Fruit fly (Drosophila melanogaster) whole organism, adult: Measurements from ENCODE around the gene SP1173.

ENCODE experiments used
- CG11617 ChIP-seq: fragments of 200-800 bp; sonication (Bioruptor generic); optimal IDR thresholded peaks from 2 replicates; lab custom pipeline; 2017; ENCODE audit warnings: mild to moderate bottlenecking, missing biosample characterization, missing genetic modification reagents, missing genetic modification characterization
- CG12768 ChIP-seq: fragments of 200-800 bp; sonication (Bioruptor generic); optimal IDR thresholded peaks from 2 replicates; lab custom pipeline; 2017; ENCODE audit warnings: missing biosample characterization, missing genetic modification characterization, mild to moderate bottlenecking, moderate library complexity, missing genetic modification reagents
- CG14711 ChIP-seq: fragments of 200-800 bp; sonication (Bioruptor generic); optimal IDR thresholded peaks from 2 replicates; lab custom pipeline; 2018; ENCODE audit warnings: missing biosample characterization, mild to moderate bottlenecking, missing genetic modification characterization, moderate library complexity
- CG1620 ChIP-seq: fragments of 200-800 bp; sonication (Bioruptor generic); optimal IDR thresholded peaks from 2 replicates; lab custom pipeline; 2016; ENCODE audit warnings: missing biosample characterization, missing genetic modification characterization
- CG33017 ChIP-seq: fragments of 200-800 bp; sonication (Bioruptor generic); optimal IDR thresholded peaks from 2 replicates; lab custom pipeline; 2018; ENCODE audit warnings: missing biosample characterization, mild to moderate bottlenecking, missing genetic modification characterization, moderate library complexity
- CG5204 ChIP-seq: fragments of 200-800 bp; sonication (Bioruptor generic); optimal IDR thresholded peaks from 2 replicates; lab custom pipeline; 2016; ENCODE audit warnings: missing biosample characterization, missing genetic modification characterization
- CG7045 ChIP-seq: fragments of 200-800 bp; sonication (Bioruptor generic); optimal IDR thresholded peaks from 2 replicates; lab custom pipeline; 2017; ENCODE audit warnings: missing biosample characterization, mild to moderate bottlenecking, missing genetic modification characterization
- CG7101 ChIP-seq: fragments of 200-800 bp; sonication (Bioruptor generic); optimal IDR thresholded peaks from 2 replicates; lab custom pipeline; 2018; ENCODE audit warnings: missing biosample characterization, mild to moderate bottlenecking, missing genetic modification characterization, moderate library complexity
- Clk ChIP-seq: fragments of 200-800 bp; sonication (Bioruptor generic); optimal IDR thresholded peaks from 2 replicates; lab custom pipeline; 2017; ENCODE audit warnings: missing biosample characterization, missing genetic modification characterization
- Crg-1 ChIP-seq: fragments of 200-800 bp; sonication (Bioruptor generic); optimal IDR thresholded peaks from 2 replicates; lab custom pipeline; 2016; ENCODE audit warnings: missing biosample characterization, missing genetic modification characterization
- Hr96 ChIP-seq: fragments of 200-800 bp; sonication (Bioruptor generic); optimal IDR thresholded peaks from 2 replicates; lab custom pipeline; 2016; ENCODE audit warnings: missing biosample characterization, missing genetic modification characterization
- Mnt ChIP-seq: fragments of 200-800 bp; sonication (Bioruptor generic); optimal IDR thresholded peaks from 2 replicates; lab custom pipeline; 2016; ENCODE audit warnings: missing biosample characterization, mild to moderate bottlenecking, missing genetic modification characterization
- bab1 ChIP-seq: fragments of 200-800 bp; sonication (Bioruptor generic); optimal IDR thresholded peaks from 3 replicates; lab custom pipeline; 2019; ENCODE audit warnings: missing biosample characterization, mild to moderate bottlenecking, missing genetic modification characterization, moderate library complexity
- cic ChIP-seq: fragments of 200-800 bp; sonication (Bioruptor generic); optimal IDR thresholded peaks from 2 replicates; lab custom pipeline; 2017; ENCODE audit warnings: missing biosample characterization, mild to moderate bottlenecking, missing genetic modification characterization, moderate library complexity
- cnc ChIP-seq, 2 experiments: fragments of >200 bp; optimal IDR thresholded peaks; 2 replicates each; lab custom pipeline; 2017
- kay ChIP-seq: fragments of 200-800 bp; sonication (Bioruptor generic); peaks from one replicate; lab custom pipeline; 2016; ENCODE audit warnings: missing biosample characterization, missing genetic modification characterization, borderline replicate concordance
- ovo ChIP-seq: fragments of 200-800 bp; sonication (Bioruptor generic); optimal IDR thresholded peaks from 2 replicates; lab custom pipeline; 2016; ENCODE audit warnings: missing biosample characterization, missing genetic modification characterization
- pad ChIP-seq: fragments of 200-800 bp; sonication (Bioruptor generic); optimal IDR thresholded peaks from 3 replicates; lab custom pipeline; 2017; ENCODE audit warnings: missing biosample characterization, missing genetic modification characterization, mild to moderate bottlenecking, moderate library complexity, missing genetic modification reagents
- tj ChIP-seq: fragments of 200-800 bp; sonication (Bioruptor generic); optimal IDR thresholded peaks from 3 replicates; lab custom pipeline; 2017; ENCODE audit warnings: missing biosample characterization, mild to moderate bottlenecking, missing genetic modification characterization, moderate library complexity
- toe ChIP-seq: fragments of 200-800 bp; sonication (Bioruptor generic); optimal IDR thresholded peaks from 2 replicates; lab custom pipeline; 2016; ENCODE audit warnings: missing biosample characterization, missing genetic modification characterization

SP1173 gene

dm6 chr3L:6704468-6705056 is 1.2 kb upstream of the SP1173 start, which contains the start of gene CG8519:
Gene CG8519, plus strand, starts transcription at chr3L:6704860.
- TF ChIP-seq cnc (optimal IDR thresholded peaks at IDR 0.05; lab: Kevin White, UChicago) (no peak), kay (GFP tag; lab: Kevin White, UChicago) (no peak), CG33017 (no peak), pad (GFP tag; lab: Kevin White, UChicago) (no peak), ovo (GFP tag; lab: Kevin White, UChicago) (no peak), Hr96 (GFP tag; lab: Kevin White, UChicago) (no peak), CG14711 (tag; lab: Kevin White, UChicago) (no peak), CG12768 (GFP tag; lab: Kevin White, UChicago) (no peak), CG7045 (GFP tag; lab: Kevin White, UChicago) (no peak), cic (GFP tag; lab: Kevin White, UChicago) (no peak)

DNA sequence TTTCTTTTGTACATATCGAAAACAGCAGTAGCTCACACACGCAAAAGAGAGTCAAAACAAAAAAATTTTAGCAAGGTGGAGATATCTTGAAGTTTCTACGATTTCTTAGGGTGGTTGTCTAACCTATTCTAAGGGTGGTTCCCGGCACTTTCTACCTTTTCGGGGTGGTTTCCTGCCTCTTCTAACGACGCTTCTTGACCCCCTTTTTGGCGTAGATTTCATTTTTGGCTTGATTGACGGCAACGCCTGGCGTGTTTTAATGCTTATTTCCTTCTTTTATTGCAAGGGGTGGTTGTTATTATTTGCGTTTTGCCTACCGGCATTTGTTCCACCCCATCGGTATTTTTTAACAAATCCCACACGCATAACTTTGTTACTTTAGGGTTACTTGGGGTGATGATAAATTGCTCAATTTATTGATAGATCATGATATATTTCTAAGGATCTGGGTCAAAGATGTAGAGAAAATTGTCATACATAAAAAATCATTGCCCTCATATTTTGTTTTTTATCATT is 2.3 kb downstream of the SP1173 start:
- TF ChIP-seq tj (GFP tag; lab: Kevin White, UChicago) (no peak), CG5204 (GFP tag; lab: Kevin White, UChicago) (no peak), bab1 (no peak), CG11617 (GFP tag; lab: Kevin White, UChicago) (no peak), cnc (optimal IDR thresholded peaks at IDR 0.05; lab: Kevin White, UChicago) (no peak), CG1620 (GFP tag; lab: Kevin White, UChicago) (no peak), Mnt (GFP tag; lab: Kevin White, UChicago) (no peak), kay (GFP tag; lab: Kevin White, UChicago) (no peak), cic (GFP tag; lab: Kevin White, UChicago) (no peak), ovo (GFP tag; lab: Kevin White, UChicago) (no peak), Hr96 (GFP tag; lab: Kevin White, UChicago) (no peak), CG14711 (tag; lab: Kevin White, UChicago) (no peak), CG7045 (GFP tag; lab: Kevin White, UChicago) (no peak), Crg-1 (GFP tag; lab: Kevin White, UChicago) (no peak)

dm6 chr3L:6697353-6697752 is 6.0 kb downstream of the SP1173 start:
- no peak for TF ChIP-seq Crg-1 (GFP tag; lab: Kevin White, UChicago)
- TF ChIP-seq pad (GFP tag; lab: Kevin White, UChicago): no peak
- no peak for TF ChIP-seq CG1620 (GFP tag; lab: Kevin White, UChicago)

DNA sequence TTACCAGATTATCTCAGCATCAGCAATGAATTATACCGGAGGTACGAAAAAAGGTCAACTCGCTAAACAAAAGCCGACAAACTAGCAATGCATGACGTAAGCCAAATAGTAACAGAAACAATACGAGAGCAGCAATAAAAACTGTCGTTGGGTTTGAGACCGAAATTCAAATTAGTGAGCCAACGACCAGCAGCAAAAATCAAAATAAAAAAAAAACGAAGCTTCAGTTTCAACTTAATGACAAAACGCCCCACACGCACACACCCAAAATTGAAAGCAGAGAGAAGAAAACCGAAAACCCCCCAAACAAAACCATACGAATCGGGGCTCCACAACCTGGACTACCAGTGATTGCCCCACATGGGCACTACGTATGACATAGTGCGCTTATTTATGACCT is 9.1 kb downstream of the SP1173 start:
- no peak for TF ChIP-seq CG7101 (tag; lab: Kevin White, UChicago)
- no peak for TF ChIP-seq CG5204 (GFP tag; lab: Kevin White, UChicago)
- TF ChIP-seq tj (GFP tag; lab: Kevin White, UChicago): no peak
- TF ChIP-seq CG11617 (GFP tag; lab: Kevin White, UChicago): no peak
- no peak for TF ChIP-seq CG1620 (GFP tag; lab: Kevin White, UChicago)
- TF ChIP-seq bab1: no peak
- no peak for TF ChIP-seq toe (GFP tag; lab: Kevin White, UChicago)
- no peak for TF ChIP-seq Clk (GFP tag; lab: Kevin White, UChicago)

DNA sequence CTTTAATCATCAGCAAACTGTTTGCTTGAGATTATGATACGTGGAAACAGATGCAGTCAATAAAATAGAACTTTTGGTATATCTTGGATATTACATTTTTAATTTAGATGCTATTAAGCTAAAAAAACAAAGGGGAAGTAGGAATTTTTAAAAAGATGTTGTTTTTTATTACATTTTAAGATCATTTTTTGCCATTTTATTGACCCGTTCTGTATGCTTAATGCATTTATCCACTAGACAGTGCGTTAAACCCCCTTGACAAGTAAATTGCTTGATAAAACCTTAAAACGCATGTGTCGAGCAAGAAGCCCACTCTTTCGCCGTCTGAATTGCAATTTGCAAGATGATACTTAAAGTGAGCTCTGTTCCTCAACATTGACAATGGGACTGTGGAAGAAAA is 10.1 kb downstream of the SP1173 start:
- no peak for TF ChIP-seq cic (GFP tag; lab: Kevin White, UChicago)
- TF ChIP-seq CG1620 (GFP tag; lab: Kevin White, UChicago): no peak
- no peak for TF ChIP-seq tj (GFP tag; lab: Kevin White, UChicago)
- TF ChIP-seq pad (GFP tag; lab: Kevin White, UChicago): no peak
- no peak for TF ChIP-seq CG5204 (GFP tag; lab: Kevin White, UChicago)
- no peak for TF ChIP-seq cnc (optimal IDR thresholded peaks at IDR 0.05; lab: Kevin White, UChicago)
- no peak for TF ChIP-seq CG14711 (tag; lab: Kevin White, UChicago)
- TF ChIP-seq CG7045 (GFP tag; lab: Kevin White, UChicago): no peak
- TF ChIP-seq toe (GFP tag; lab: Kevin White, UChicago): no peak
- no peak for TF ChIP-seq ovo (GFP tag; lab: Kevin White, UChicago)
- no peak for TF ChIP-seq Mnt (GFP tag; lab: Kevin White, UChicago)
- no peak for TF ChIP-seq bab1

- TF ChIP-seq CG5204 (GFP tag; lab: Kevin White, UChicago) (no peak), cnc (optimal IDR thresholded peaks at IDR 0.05; lab: Kevin White, UChicago) (no peak), CG1620 (GFP tag; lab: Kevin White, UChicago) (no peak), CG7101 (tag; lab: Kevin White, UChicago) (no peak), kay (GFP tag; lab: Kevin White, UChicago) (peak; percentile 77), CG7045 (GFP tag; lab: Kevin White, UChicago) (no peak)
Measured at dm6 chr3L:6688920-6689319, 14.4 kb downstream of the SP1173 start.

DNA sequence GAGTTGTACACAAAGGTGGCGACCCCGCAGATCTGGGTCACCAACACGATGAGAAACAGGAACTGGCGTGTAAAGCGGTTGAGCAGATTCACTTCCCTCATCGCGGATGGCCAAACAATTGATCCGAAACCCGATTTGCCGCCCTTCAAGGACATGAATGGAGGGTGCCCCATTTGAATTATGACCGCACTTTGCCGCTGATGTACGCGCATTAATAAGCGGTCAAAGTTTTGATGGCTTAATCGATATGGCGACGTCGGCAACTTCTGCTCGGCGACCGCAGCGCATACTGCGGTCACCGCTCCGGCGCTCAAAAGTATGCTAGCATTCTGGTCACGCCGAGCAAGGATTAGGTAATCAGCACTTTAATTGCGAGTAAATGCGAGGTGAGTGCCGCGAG is 35.6 kb downstream of the SP1173 start, which contains the start of gene Grl65a:
Gene Grl65a, minus strand, starts transcription at position 101 of the 400 bp plus-strand sequence.
- TF ChIP-seq CG7101 (tag; lab: Kevin White, UChicago) (no peak), Mnt (GFP tag; lab: Kevin White, UChicago) (no peak), pad (GFP tag; lab: Kevin White, UChicago) (no peak), CG7045 (GFP tag; lab: Kevin White, UChicago) (no peak), bab1 (no peak), CG11617 (GFP tag; lab: Kevin White, UChicago) (no peak), kay (GFP tag; lab: Kevin White, UChicago) (no peak), ovo (GFP tag; lab: Kevin White, UChicago) (no peak), Crg-1 (GFP tag; lab: Kevin White, UChicago) (no peak)
